Worm (Caenorhabditis elegans) whole organism, late embryonic: Measurements from ENCODE around the gene fil-1.
"Not testable (repeated sequence)": the region's sequence is repeated elsewhere in the genome, so short reads cannot be mapped to it uniquely, and the experiment has no call there.

Source experiments
- ama-1 ChIP-seq: fragments of 150-350 bp; optimal IDR thresholded peaks from 2 replicates; lab custom pipeline; 2014
- che-1 ChIP-seq: sonication (generic microtip); optimal IDR thresholded peaks from 2 replicates; lab custom pipeline; 2016; ENCODE audit warnings: mild to moderate bottlenecking, missing genetic modification characterization, missing compliant biosample characterization
- fax-1 ChIP-seq: sonication (generic microtip); optimal IDR thresholded peaks from 2 replicates; lab custom pipeline; 2016; ENCODE audit warnings: missing genotype, missing genetic modification characterization, missing compliant biosample characterization
- hlh-13 ChIP-seq: fragments of 200-800 bp; sonication (Bioruptor generic); optimal IDR thresholded peaks from 2 replicates; lab custom pipeline; 2018; ENCODE audit warnings: mild to moderate bottlenecking, missing genetic modification characterization, missing compliant biosample characterization
- nfya-1 ChIP-seq: sonication (generic microtip); optimal IDR thresholded peaks from 2 replicates; lab custom pipeline; 2017; ENCODE audit warnings: missing genetic modification characterization, mild to moderate bottlenecking, missing compliant biosample characterization, antibody characterized with exemption, moderate library complexity
- nhr-11 ChIP-seq: fragments of 150-350 bp; optimal IDR thresholded peaks from 2 replicates; lab custom pipeline; 2014; ENCODE audit warnings: missing biosample characterization, missing genetic modification characterization
- sox-4 ChIP-seq: sonication (generic microtip); optimal IDR thresholded peaks from 2 replicates; lab custom pipeline; 2017; ENCODE audit warnings: mild to moderate bottlenecking, missing genetic modification characterization, inconsistent platforms, missing compliant biosample characterization
- tbx-2 ChIP-seq: sonication (generic microtip); optimal IDR thresholded peaks from 2 replicates; lab custom pipeline; 2016; ENCODE audit warnings: missing genetic modification characterization, missing compliant biosample characterization
- tbx-7 ChIP-seq: sonication (generic microtip); optimal IDR thresholded peaks from 2 replicates; lab custom pipeline; 2016; ENCODE audit warnings: missing genotype, missing genetic modification characterization, missing compliant biosample characterization
- unc-86 ChIP-seq: sonication (generic microtip); optimal IDR thresholded peaks from 2 replicates; lab custom pipeline; 2016; ENCODE audit warnings: missing genetic modification characterization, missing compliant biosample characterization

DNA sequence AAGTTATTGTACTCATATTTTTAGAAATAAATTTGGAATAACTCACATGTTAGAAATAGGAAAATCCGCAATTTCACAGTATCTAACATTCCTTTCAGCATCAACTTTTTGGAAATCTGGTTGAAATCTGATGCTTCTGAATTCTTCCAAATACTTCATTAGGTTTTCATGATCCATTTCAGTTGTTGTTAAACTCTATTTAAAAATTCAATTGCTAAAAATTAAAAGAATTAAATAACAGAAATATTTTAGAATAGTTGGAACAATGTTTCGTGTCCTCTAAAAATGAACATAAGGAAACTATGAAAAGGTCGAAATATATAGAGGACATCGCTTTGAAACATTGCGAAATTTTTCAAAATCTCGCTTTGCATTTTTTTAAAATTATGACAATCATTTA lies 37.7 kb downstream of the fil-1 start, which contains the start of gene cng-1:
- not testable (repeated sequence) for TF ChIP-seq fax-1; unc-86 (tag; lab: Kevin White, UChicago); sox-4 (tag; lab: Kevin White, UChicago); nhr-11 (tag; lab: Kevin White, UChicago); tbx-7 (tag; lab: Kevin White, UChicago); hlh-13 (GFP tag; lab: Kevin White, UChicago); che-1 (tag; lab: Kevin White, UChicago); tbx-2 (tag; lab: Kevin White, UChicago); ama-1 (lab: Kevin White, UChicago); nfya-1 (tag; lab: Kevin White, UChicago)
